Worm (Caenorhabditis elegans) whole organism, young adult: ENCODE measurements around the gene dct-12.

Experiments used
- B0261.1 ChIP-seq: sonication (generic microtip); optimal IDR thresholded peaks from 2 replicates; lab custom pipeline; 2016; ENCODE audit warnings: mild to moderate bottlenecking, missing genetic modification characterization, moderate library complexity, missing compliant biosample characterization
- B0336.3 ChIP-seq: fragments of 200-800 bp; sonication (Bioruptor generic); IDR thresholded peaks from 2 replicates; pipeline ENCODE4 v1.3.6; 2022; ENCODE audit warnings: missing genetic modification characterization, missing compliant biosample characterization
- D2030.7 ChIP-seq: fragments of 200-800 bp; sonication (Bioruptor generic); IDR thresholded peaks from 2 replicates; pipeline ENCODE4 v1.3.6; 2022; ENCODE audit warnings: missing genetic modification reagents, missing genetic modification characterization, missing compliant biosample characterization
- F10E7.11 ChIP-seq: sonication (generic microtip); optimal IDR thresholded peaks from 2 replicates; lab custom pipeline; 2017; ENCODE audit warnings: mild to moderate bottlenecking, missing genetic modification characterization, moderate library complexity, missing compliant biosample characterization
- F39B2.1 ChIP-seq: fragments of 200-800 bp; sonication (Bioruptor generic); IDR thresholded peaks from 2 replicates; pipeline ENCODE4 v1.3.6; 2022; ENCODE audit warnings: missing genetic modification reagents, missing genetic modification characterization, missing compliant biosample characterization
- F49E8.2 ChIP-seq: sonication (generic microtip); optimal IDR thresholded peaks from 3 replicates; lab custom pipeline; 2017; ENCODE audit warnings: missing genetic modification characterization, mild to moderate bottlenecking, missing compliant biosample characterization, antibody characterized with exemption, moderate library complexity; ENCODE audit not compliant: insufficient read depth
- F52B5.7 ChIP-seq: sonication (generic microtip); optimal IDR thresholded peaks from 2 replicates; lab custom pipeline; 2016; ENCODE audit warnings: mild to moderate bottlenecking, missing genetic modification characterization, missing compliant biosample characterization
- F57A8.1 ChIP-seq: fragments of 200-800 bp; sonication (Bioruptor generic); optimal IDR thresholded peaks from 2 replicates; lab custom pipeline; 2018; ENCODE audit warnings: mild to moderate bottlenecking, missing genetic modification characterization, moderate library complexity, missing compliant biosample characterization
- Y53G8AR.9 ChIP-seq: fragments of 200-800 bp; sonication (Bioruptor generic); conservative IDR thresholded peaks from 2 replicates; pipeline ENCODE4 v1.3.6; 2022; ENCODE audit warnings: missing genetic modification reagents, missing genetic modification characterization, missing compliant biosample characterization
- Y67H2A.10 ChIP-seq: fragments of 200-800 bp; sonication (Bioruptor generic); conservative IDR thresholded peaks from 2 replicates; pipeline ENCODE4 v1.3.6; 2022; ENCODE audit warnings: missing genetic modification reagents, missing genetic modification characterization, missing compliant biosample characterization
- ZK185.1 ChIP-seq: sonication (generic microtip); optimal IDR thresholded peaks from 2 replicates; lab custom pipeline; 2016; ENCODE audit warnings: mild to moderate bottlenecking, missing genetic modification characterization, missing compliant biosample characterization; ENCODE audit not compliant: poor library complexity, severe bottlenecking
- ama-1 ChIP-seq, 3 experiments: fragments of 150-350 bp in 1 of 3; sonication (generic microtip) in 2 of 3; optimal IDR thresholded peaks; 2 replicates each; lab custom pipeline; 2014 to 2018; ENCODE audit warnings: missing biosample characterization in 2 of 3, missing genetic modification characterization in 2 of 3, missing genetic modification reagents in 2 of 3
- aptf-3 ChIP-seq: fragments of 200-800 bp; sonication (Bioruptor generic); IDR thresholded peaks from 2 replicates; pipeline ENCODE4 v1.3.6; 2022; ENCODE audit warnings: missing genetic modification characterization, missing compliant biosample characterization
- bed-1 ChIP-seq: fragments of 200-800 bp; sonication (Bioruptor generic); IDR thresholded peaks from 2 replicates; pipeline ENCODE4 v1.3.6; 2022; ENCODE audit warnings: missing genetic modification reagents, missing genetic modification characterization, missing compliant biosample characterization
- bed-2 ChIP-seq: fragments of 200-800 bp; sonication (Bioruptor generic); IDR thresholded peaks from 2 replicates; pipeline ENCODE4 v1.3.6; 2022; ENCODE audit warnings: missing genetic modification reagents, missing genetic modification characterization, missing compliant biosample characterization
- ccch-3 ChIP-seq: fragments of 200-800 bp; sonication (Bioruptor generic); optimal IDR thresholded peaks from 2 replicates; lab custom pipeline; 2018; ENCODE audit warnings: mild to moderate bottlenecking, missing genetic modification characterization, missing compliant biosample characterization
- ceh-40 ChIP-seq: fragments of 200-800 bp; sonication (Bioruptor generic); IDR thresholded peaks from 2 replicates; pipeline ENCODE4 v1.3.6; 2022; ENCODE audit warnings: missing genetic modification characterization, missing compliant biosample characterization
- ceh-91 ChIP-seq: fragments of 200-800 bp; sonication (Bioruptor generic); IDR thresholded peaks from 2 replicates; pipeline ENCODE4 v1.3.6; 2022; ENCODE audit warnings: missing genetic modification reagents, missing genetic modification characterization, missing compliant biosample characterization
- chd-7 ChIP-seq: sonication (generic microtip); optimal IDR thresholded peaks from 2 replicates; lab custom pipeline; 2016; ENCODE audit warnings: mild to moderate bottlenecking, missing genetic modification characterization, moderate library complexity, missing compliant biosample characterization
- die-1 ChIP-seq: sonication (generic microtip); optimal IDR thresholded peaks from 2 replicates; lab custom pipeline; 2016; ENCODE audit warnings: missing genotype, mild to moderate bottlenecking, missing genetic modification characterization, missing compliant biosample characterization
- dox-1 ChIP-seq: fragments of 200-800 bp; sonication (Bioruptor generic); IDR thresholded peaks from 2 replicates; pipeline ENCODE4 v1.3.6; 2022; ENCODE audit warnings: missing genetic modification reagents, missing genetic modification characterization, missing compliant biosample characterization
- hrde-1 ChIP-seq: sonication (generic microtip); optimal IDR thresholded peaks from 2 replicates; lab custom pipeline; 2016; ENCODE audit warnings: missing genetic modification characterization, mild to moderate bottlenecking, missing compliant biosample characterization, moderate library complexity, missing genotype, missing genetic modification reagents, borderline replicate concordance
- lag-1 ChIP-seq: fragments of 200-800 bp; sonication (Bioruptor generic); IDR thresholded peaks from 2 replicates; pipeline ENCODE4 v1.3.6; 2022; ENCODE audit warnings: missing genetic modification reagents, missing genetic modification characterization, missing compliant biosample characterization
- lin-26 ChIP-seq: fragments of 200-800 bp; sonication (Bioruptor generic); IDR thresholded peaks from 2 replicates; pipeline ENCODE4 v1.3.6; 2022; ENCODE audit warnings: missing genetic modification reagents, missing genetic modification characterization, missing compliant biosample characterization
- madf-10 ChIP-seq: sonication (generic microtip); optimal IDR thresholded peaks from 2 replicates; lab custom pipeline; 2016; ENCODE audit warnings: mild to moderate bottlenecking, missing genetic modification characterization, missing compliant biosample characterization
- nhr-120 ChIP-seq: fragments of 200-800 bp; sonication (Bioruptor generic); IDR thresholded peaks from 2 replicates; pipeline ENCODE4 v1.3.6; 2022; ENCODE audit warnings: missing genetic modification characterization, missing compliant biosample characterization
- nhr-179 ChIP-seq: sonication (generic microtip); optimal IDR thresholded peaks from 2 replicates; lab custom pipeline; 2016; ENCODE audit warnings: mild to moderate bottlenecking, missing genetic modification characterization, missing compliant biosample characterization
- nhr-27 ChIP-seq: fragments of 200-800 bp; sonication (Bioruptor generic); optimal IDR thresholded peaks from 2 replicates; lab custom pipeline; 2018; ENCODE audit warnings: mild to moderate bottlenecking, missing genetic modification characterization, moderate library complexity, missing compliant biosample characterization
- nhr-90 ChIP-seq: sonication (generic microtip); optimal IDR thresholded peaks from 2 replicates; lab custom pipeline; 2016; ENCODE audit warnings: missing genotype, mild to moderate bottlenecking, missing genetic modification characterization, missing compliant biosample characterization
- pha-4 ChIP-seq: fragments of 150-350 bp; sonication (generic microtip); optimal IDR thresholded peaks from 2 replicates; lab custom pipeline; 2014; ENCODE audit warnings: missing biosample characterization, missing genetic modification reagents, missing genetic modification characterization
- rcor-1 ChIP-seq: fragments of 200-800 bp; sonication (Bioruptor generic); IDR thresholded peaks from 2 replicates; pipeline ENCODE4 v1.3.6; 2022; ENCODE audit warnings: missing genetic modification reagents, missing genetic modification characterization, missing compliant biosample characterization
- rpc-1 ChIP-seq, 2 experiments: fragments of 150-350 bp in 1 of 2; sonication (generic microtip) in 1 of 2; optimal IDR thresholded peaks; 2 replicates each; lab custom pipeline; 2014 to 2018; ENCODE audit warnings: missing biosample characterization in 1 of 2, missing genetic modification characterization in 1 of 2, missing genetic modification reagents in 1 of 2, missing genotype in 1 of 2
- snpc-4 ChIP-seq, 5 experiments: fragments of 150-350 bp in 1 of 5; sonication (generic microtip) in 4 of 5; optimal IDR thresholded peaks; 2 replicates each; lab custom pipeline; 2014 to 2018; ENCODE audit warnings: missing genetic modification characterization in 5 of 5, missing biosample characterization in 3 of 5, antibody characterized with exemption in 2 of 5, mild to moderate bottlenecking in 2 of 5, missing compliant biosample characterization in 2 of 5, missing genotype in 2 of 5, moderate library complexity in 2 of 5, missing genetic modification reagents in 1 of 5
- tbp1 ChIP-seq: fragments of 200-800 bp; sonication (Bioruptor generic); optimal IDR thresholded peaks from 2 replicates; lab custom pipeline; 2018; ENCODE audit warnings: mild to moderate bottlenecking, missing genetic modification characterization, missing compliant biosample characterization
- zfh-2 ChIP-seq: fragments of 200-800 bp; sonication (Bioruptor generic); conservative IDR thresholded peaks from 2 replicates; pipeline ENCODE4 v1.3.6; 2022; ENCODE audit warnings: missing genetic modification reagents, missing genetic modification characterization, missing compliant biosample characterization
- zim-3 ChIP-seq: sonication (generic microtip); optimal IDR thresholded peaks from 2 replicates; lab custom pipeline; 2017; ENCODE audit warnings: mild to moderate bottlenecking, missing genetic modification characterization, moderate library complexity, missing compliant biosample characterization
- ztf-22 ChIP-seq: fragments of 200-800 bp; sonication (Bioruptor generic); optimal IDR thresholded peaks from 2 replicates; lab custom pipeline; 2018; ENCODE audit warnings: mild to moderate bottlenecking, missing genetic modification characterization, moderate library complexity, missing compliant biosample characterization
- ztf-25 ChIP-seq: fragments of 200-800 bp; sonication (Bioruptor generic); IDR thresholded peaks from 2 replicates; pipeline ENCODE4 v1.3.6; 2022; ENCODE audit warnings: missing genetic modification reagents, missing genetic modification characterization, missing compliant biosample characterization
- ztf-6 ChIP-seq: fragments of 200-800 bp; sonication (Bioruptor generic); IDR thresholded peaks from 2 replicates; pipeline ENCODE4 v1.3.6; 2022; ENCODE audit warnings: missing genetic modification reagents, missing genetic modification characterization, missing compliant biosample characterization

dct-12 gene

ce11 chrII:12435202-12435872, 3.1 kb upstream of the dct-12 start (continued):
- TF ChIP-seq dox-1 = peak; percentile 26; the same call in 1 of the 2 replicates
- no peak for TF ChIP-seq ama-1 (optimal IDR thresholded peaks at IDR 0.05; lab: Kevin White, UChicago)
- no peak for TF ChIP-seq ama-1 (GFP tag; optimal IDR thresholded peaks at IDR 0.05; lab: Kevin White, UChicago)
- TF ChIP-seq ccch-3 (GFP tag; lab: Kevin White, UChicago) = no peak
- no peak for TF ChIP-seq nhr-27
- TF ChIP-seq Y53G8AR.9 (GFP tag; lab: Robert Waterston, UW) = no peak
- no peak for TF ChIP-seq ztf-22 (GFP tag; lab: Kevin White, UChicago)
- TF ChIP-seq lag-1 (GFP tag; lab: Robert Waterston, UW) = no peak
- TF ChIP-seq hrde-1 (tag; lab: Kevin White, UChicago) = no peak
- no peak for TF ChIP-seq F57A8.1 (GFP tag; lab: Kevin White, UChicago)
- no peak for TF ChIP-seq F39B2.1 (GFP tag; lab: Robert Waterston, UW)
- TF ChIP-seq ztf-25 = 0 out of 2 replicates have a peak, but pooled peaks have one; percentile 32
- TF ChIP-seq rcor-1 (GFP tag; lab: Robert Waterston, UW) = no peak
- TF ChIP-seq B0261.1 (tag; lab: Kevin White, UChicago) = peak; percentile 61
- no peak for TF ChIP-seq nhr-179 (tag; lab: Kevin White, UChicago)
- TF ChIP-seq pha-4 = no peak
- peak; percentile 87 for TF ChIP-seq tbp1
- TF ChIP-seq ztf-6 (GFP tag; lab: Robert Waterston, UW) = no peak
- no peak for TF ChIP-seq aptf-3
- no peak for TF ChIP-seq F52B5.7 (tag; lab: Kevin White, UChicago)
- TF ChIP-seq bed-2 = no peak
- TF ChIP-seq zim-3 (tag; lab: Kevin White, UChicago) = peak; percentile 1
- no peak for TF ChIP-seq ceh-40
- no peak for TF ChIP-seq Y67H2A.10 (GFP tag; lab: Robert Waterston, UW)
- TF ChIP-seq snpc-4 (GFP tag; optimal IDR thresholded peaks at IDR 0.05; lab: Kevin White, UChicago) = no peak
- TF ChIP-seq snpc-4 (tag; optimal IDR thresholded peaks at IDR 0.05; lab: Kevin White, UChicago) = peak in 2 of 4 experiments; percentile 36 to 75
- no peak for TF ChIP-seq F10E7.11 (tag; lab: Kevin White, UChicago)

ce11 chrII:12429743-12430142, 2.5 kb downstream of the dct-12 start, which contains the start of gene Y57A10C.8:
Gene Y57A10C.8 (minus strand): TSS chrII:12429843.
- TF ChIP-seq ZK185.1 (no peak), Y67H2A.10 (GFP tag; lab: Robert Waterston, UW) (no peak), rpc-1 (optimal IDR thresholded peaks at IDR 0.05; lab: Kevin White, UChicago) (no peak), rpc-1 (tag; optimal IDR thresholded peaks at IDR 0.05; lab: Kevin White, UChicago) (no peak), lin-26 (GFP tag; lab: Robert Waterston, UW) (no peak), die-1 (tag; lab: Kevin White, UChicago) (no peak), bed-1 (no peak), ceh-91 (GFP tag; lab: Robert Waterston, UW) (no peak), chd-7 (tag; lab: Kevin White, UChicago) (no peak), D2030.7 (GFP tag; lab: Robert Waterston, UW) (no peak), madf-10 (tag; lab: Kevin White, UChicago) (no peak), ccch-3 (GFP tag; lab: Kevin White, UChicago) (no peak), tbp1 (no peak), zfh-2 (no peak), nhr-90 (no peak), nhr-120 (GFP tag; lab: Robert Waterston, UW) (no peak), B0336.3 (no peak), aptf-3 (no peak), F49E8.2 (tag; lab: Kevin White, UChicago) (no peak)
